Worm (Caenorhabditis elegans) whole organism, L1 larva: ENCODE data around the gene F34D10.9.

Experiments used
- aha-1 ChIP-seq: fragments of 150-350 bp; optimal IDR thresholded peaks from 2 replicates; lab custom pipeline; 2014; ENCODE audit warnings: missing biosample characterization, missing genetic modification characterization
- nhr-11 ChIP-seq: fragments of 150-350 bp; optimal IDR thresholded peaks from 2 replicates; lab custom pipeline; 2014; ENCODE audit warnings: missing biosample characterization, missing genetic modification characterization
- nhr-90 ChIP-seq: sonication (generic microtip); optimal IDR thresholded peaks from 2 replicates; lab custom pipeline; 2016; ENCODE audit warnings: mild to moderate bottlenecking, missing genetic modification characterization, missing compliant biosample characterization; ENCODE audit not compliant: poor library complexity
- tlp-1 ChIP-seq: fragments of 150-350 bp; optimal IDR thresholded peaks from 2 replicates; lab custom pipeline; 2014; ENCODE audit warnings: missing biosample characterization, missing genetic modification characterization
- unc-62 ChIP-seq: fragments of 150-350 bp; optimal IDR thresholded peaks from 2 replicates; lab custom pipeline; 2014; ENCODE audit warnings: missing biosample characterization, missing genetic modification reagents, missing genetic modification characterization

DNA sequence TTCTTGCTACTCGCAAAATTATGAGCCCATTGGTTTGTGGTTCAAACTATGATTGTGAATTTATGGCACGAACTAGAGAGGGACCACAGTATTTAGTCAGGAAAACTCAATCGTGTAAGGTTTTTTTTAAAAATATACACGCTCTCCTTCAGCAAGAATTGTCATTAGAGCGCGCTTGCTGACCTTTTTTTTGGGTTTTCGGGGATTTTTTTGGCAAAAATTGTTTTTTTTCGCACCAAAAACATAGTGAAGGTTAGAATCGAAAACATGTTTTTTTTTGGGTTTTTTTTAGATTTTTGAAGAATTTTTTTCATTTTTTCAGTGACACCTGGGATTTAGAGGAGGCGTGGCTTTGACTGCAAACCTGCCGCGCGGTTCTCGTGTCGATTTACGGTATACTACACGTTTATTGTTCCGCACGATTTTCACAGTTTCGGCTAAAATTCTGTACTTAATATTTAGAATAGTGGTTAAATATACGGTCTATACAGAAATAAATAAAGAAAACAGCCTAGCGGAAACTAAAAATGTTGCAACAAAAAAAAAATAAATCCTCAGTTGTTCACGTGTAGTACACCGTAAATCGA is 13.3 kb downstream of the F34D10.9 start:
- TF ChIP-seq tlp-1 (tag; lab: Kevin White, UChicago) = no peak
- TF ChIP-seq aha-1 (tag; lab: Kevin White, UChicago) = no peak
- no peak for TF ChIP-seq unc-62 (GFP tag; lab: Kevin White, UChicago)
- TF ChIP-seq nhr-90 (tag; lab: Kevin White, UChicago) = no peak
- no peak for TF ChIP-seq nhr-11 (tag; lab: Kevin White, UChicago)
